Worm (Caenorhabditis elegans) whole organism, late embryonic: ENCODE data around the gene srh-37.

Source experiments
- T23F11.4 ChIP-seq: fragments of 200-800 bp; sonication (Bioruptor generic); optimal IDR thresholded peaks from 2 replicates; lab custom pipeline; 2018; ENCODE audit warnings: mild to moderate bottlenecking, missing genetic modification characterization, missing compliant biosample characterization
- Y22D7AL.16 ChIP-seq: sonication (generic microtip); optimal IDR thresholded peaks from 2 replicates; lab custom pipeline; 2016; ENCODE audit warnings: missing genetic modification characterization, missing compliant biosample characterization
- ceh-18 ChIP-seq: sonication (generic microtip); optimal IDR thresholded peaks from 2 replicates; lab custom pipeline; 2016; ENCODE audit warnings: missing genetic modification characterization, missing compliant biosample characterization
- ceh-19 ChIP-seq: fragments of 200-800 bp; sonication (Bioruptor generic); optimal IDR thresholded peaks from 2 replicates; lab custom pipeline; 2018; ENCODE audit warnings: mild to moderate bottlenecking, missing genetic modification characterization, missing compliant biosample characterization
- ceh-2 ChIP-seq: sonication (generic microtip); optimal IDR thresholded peaks from 2 replicates; lab custom pipeline; 2016; ENCODE audit warnings: missing genotype, missing genetic modification characterization, missing compliant biosample characterization
- ceh-22 ChIP-seq: sonication (generic microtip); optimal IDR thresholded peaks from 2 replicates; lab custom pipeline; 2017; ENCODE audit warnings: missing biosample characterization, missing genetic modification characterization
- ceh-24 ChIP-seq: sonication (generic microtip); optimal IDR thresholded peaks from 2 replicates; lab custom pipeline; 2016; ENCODE audit warnings: mild to moderate bottlenecking, missing genetic modification characterization, missing compliant biosample characterization
- ceh-30 ChIP-seq: fragments of 150-350 bp; optimal IDR thresholded peaks from 2 replicates; lab custom pipeline; 2014; ENCODE audit warnings: missing biosample characterization, missing genetic modification characterization
- ceh-31 ChIP-seq: sonication (generic microtip); optimal IDR thresholded peaks from 2 replicates; lab custom pipeline; 2016; ENCODE audit warnings: missing genetic modification characterization, missing compliant biosample characterization
- ceh-34 ChIP-seq: sonication (generic microtip); optimal IDR thresholded peaks from 2 replicates; lab custom pipeline; 2016; ENCODE audit warnings: mild to moderate bottlenecking, missing genetic modification characterization, missing compliant biosample characterization
- ceh-45 ChIP-seq: fragments of 200-800 bp; sonication (Bioruptor generic); IDR thresholded peaks from 2 replicates; pipeline ENCODE4 v1.3.6; 2022; ENCODE audit warnings: missing genetic modification reagents, missing genetic modification characterization, missing compliant biosample characterization
- ceh-9 ChIP-seq: sonication (generic microtip); optimal IDR thresholded peaks from 2 replicates; lab custom pipeline; 2016; ENCODE audit warnings: mild to moderate bottlenecking, missing genetic modification characterization, inconsistent platforms, missing compliant biosample characterization
- che-1 ChIP-seq: sonication (generic microtip); optimal IDR thresholded peaks from 2 replicates; lab custom pipeline; 2016; ENCODE audit warnings: mild to moderate bottlenecking, missing genetic modification characterization, missing compliant biosample characterization
- dmd-4 ChIP-seq: sonication (generic microtip); optimal IDR thresholded peaks from 2 replicates; lab custom pipeline; 2016; ENCODE audit warnings: borderline replicate concordance, missing genetic modification characterization, missing compliant biosample characterization
- dve-1 ChIP-seq: sonication (generic microtip); optimal IDR thresholded peaks from 2 replicates; lab custom pipeline; 2017; ENCODE audit warnings: antibody characterized with exemption, mild to moderate bottlenecking, missing genetic modification characterization, missing compliant biosample characterization
- elt-2 ChIP-seq: sonication (generic microtip); optimal IDR thresholded peaks from 2 replicates; lab custom pipeline; 2016; ENCODE audit warnings: missing genetic modification reagents, missing genetic modification characterization, missing compliant biosample characterization
- elt-4 ChIP-seq: sonication (generic microtip); optimal IDR thresholded peaks from 2 replicates; lab custom pipeline; 2016; ENCODE audit warnings: missing genetic modification characterization, missing compliant biosample characterization
- ets-4 ChIP-seq: sonication (generic microtip); optimal IDR thresholded peaks from 2 replicates; lab custom pipeline; 2016; ENCODE audit warnings: missing genetic modification characterization, missing compliant biosample characterization
- fkh-10 ChIP-seq: fragments of 150-350 bp; optimal IDR thresholded peaks from 2 replicates; lab custom pipeline; 2014; ENCODE audit warnings: missing biosample characterization, missing genetic modification reagents, missing genetic modification characterization
- hlh-13 ChIP-seq: fragments of 200-800 bp; sonication (Bioruptor generic); optimal IDR thresholded peaks from 2 replicates; lab custom pipeline; 2018; ENCODE audit warnings: mild to moderate bottlenecking, missing genetic modification characterization, missing compliant biosample characterization
- hlh-30 ChIP-seq: sonication (generic microtip); optimal IDR thresholded peaks from 2 replicates; lab custom pipeline; 2017; ENCODE audit warnings: antibody characterized with exemption, missing genetic modification characterization, missing compliant biosample characterization; ENCODE audit not compliant: insufficient read depth
- hlh-6 ChIP-seq: sonication (generic microtip); optimal IDR thresholded peaks from 2 replicates; lab custom pipeline; 2016; ENCODE audit warnings: missing genotype, missing genetic modification characterization, missing compliant biosample characterization
- mec-3 ChIP-seq: sonication (generic microtip); optimal IDR thresholded peaks from 2 replicates; lab custom pipeline; 2016; ENCODE audit warnings: borderline replicate concordance, missing genetic modification characterization, missing compliant biosample characterization
- nfya-1 ChIP-seq: sonication (generic microtip); optimal IDR thresholded peaks from 2 replicates; lab custom pipeline; 2017; ENCODE audit warnings: missing genetic modification characterization, mild to moderate bottlenecking, missing compliant biosample characterization, antibody characterized with exemption, moderate library complexity
- nhr-11 ChIP-seq: fragments of 150-350 bp; optimal IDR thresholded peaks from 2 replicates; lab custom pipeline; 2014; ENCODE audit warnings: missing biosample characterization, missing genetic modification characterization
- pag-3 ChIP-seq: sonication (generic microtip); optimal IDR thresholded peaks from 2 replicates; lab custom pipeline; 2016; ENCODE audit warnings: missing compliant biosample characterization, missing genetic modification characterization, borderline replicate concordance
- pha-2 ChIP-seq: sonication (generic microtip); optimal IDR thresholded peaks from 2 replicates; lab custom pipeline; 2017; ENCODE audit warnings: mild to moderate bottlenecking, missing genetic modification characterization, missing compliant biosample characterization
- pqm-1 ChIP-seq: sonication (generic microtip); optimal IDR thresholded peaks from 2 replicates; lab custom pipeline; 2016; ENCODE audit warnings: missing genetic modification characterization, missing compliant biosample characterization
- pros-1 ChIP-seq: fragments of 150-350 bp; optimal IDR thresholded peaks from 2 replicates; lab custom pipeline; 2014; ENCODE audit warnings: missing biosample characterization, missing genetic modification reagents, missing genetic modification characterization
- ref-2 ChIP-seq: sonication (generic microtip); optimal IDR thresholded peaks from 2 replicates; lab custom pipeline; 2016; ENCODE audit warnings: missing genetic modification characterization, missing compliant biosample characterization
- sox-2 ChIP-seq: fragments of 200-800 bp; sonication (Bioruptor generic); IDR thresholded peaks from 2 replicates; pipeline ENCODE4 v1.3.6; 2022; ENCODE audit warnings: missing genetic modification reagents, missing genetic modification characterization, missing compliant biosample characterization
- sox-4 ChIP-seq: sonication (generic microtip); optimal IDR thresholded peaks from 2 replicates; lab custom pipeline; 2017; ENCODE audit warnings: mild to moderate bottlenecking, missing genetic modification characterization, inconsistent platforms, missing compliant biosample characterization
- syd-9 ChIP-seq: sonication (generic microtip); optimal IDR thresholded peaks from 2 replicates; lab custom pipeline; 2016; ENCODE audit warnings: mild to moderate bottlenecking, missing genetic modification characterization, moderate library complexity, missing compliant biosample characterization
- tbx-7 ChIP-seq: sonication (generic microtip); optimal IDR thresholded peaks from 2 replicates; lab custom pipeline; 2016; ENCODE audit warnings: missing genotype, missing genetic modification characterization, missing compliant biosample characterization
- unc-42 ChIP-seq: sonication (generic microtip); optimal IDR thresholded peaks from 2 replicates; lab custom pipeline; 2016; ENCODE audit warnings: missing genotype, missing genetic modification characterization, missing compliant biosample characterization
- unc-55 ChIP-seq: sonication (generic microtip); optimal IDR thresholded peaks from 2 replicates; lab custom pipeline; 2017; ENCODE audit warnings: missing biosample characterization, missing genetic modification reagents, missing genetic modification characterization
- zip-5 ChIP-seq: sonication (generic microtip); optimal IDR thresholded peaks from 2 replicates; lab custom pipeline; 2016; ENCODE audit warnings: missing genetic modification characterization, missing compliant biosample characterization

The srh-37 gene

ce11 chrV:519445-519844 is 7.1 kb upstream of the srh-37 start, which contains the start of gene nhr-210:
Gene nhr-210, minus strand, starts transcription at chrV:519545.
- TF ChIP-seq pros-1 (tag; lab: Kevin White, UChicago) (no peak), ceh-30 (tag; lab: Kevin White, UChicago) (no peak), unc-42 (tag; lab: Kevin White, UChicago) (no peak), ceh-2 (tag; lab: Kevin White, UChicago) (no peak), ceh-34 (tag; lab: Kevin White, UChicago) (no peak), T23F11.4 (GFP tag; lab: Kevin White, UChicago) (no peak), che-1 (no peak), nfya-1 (tag; lab: Kevin White, UChicago) (no peak)

DNA sequence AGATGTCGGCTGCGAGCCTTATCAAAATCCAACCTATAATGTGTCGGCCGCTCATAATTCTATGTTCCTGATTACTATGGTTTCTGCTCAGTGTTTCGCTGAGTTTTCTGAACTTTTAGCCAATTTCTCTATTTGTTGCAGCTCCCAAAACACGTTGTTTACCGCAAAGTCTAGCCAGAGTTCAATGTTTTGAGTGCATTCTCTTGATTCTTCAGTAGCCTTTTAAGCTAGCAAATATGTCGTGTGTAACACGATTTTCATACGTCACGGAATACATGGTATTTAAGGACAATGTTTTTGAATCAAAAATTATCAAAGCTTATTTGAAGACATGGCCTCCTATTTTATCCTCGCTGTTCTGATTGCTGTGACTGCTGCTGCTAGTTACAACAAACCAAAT is 7.1 kb downstream of the srh-37 start, which contains the start of gene srlf-19:
Gene srlf-19 (plus strand): TSS at position 301 of the 400 bp plus-strand sequence.
- TF ChIP-seq T23F11.4 (GFP tag; lab: Kevin White, UChicago) (no peak), ceh-45 (GFP tag; lab: Robert Waterston, UW) (no peak), ceh-9 (no peak), syd-9 (no peak), ceh-19 (GFP tag; lab: Kevin White, UChicago) (no peak)

DNA sequence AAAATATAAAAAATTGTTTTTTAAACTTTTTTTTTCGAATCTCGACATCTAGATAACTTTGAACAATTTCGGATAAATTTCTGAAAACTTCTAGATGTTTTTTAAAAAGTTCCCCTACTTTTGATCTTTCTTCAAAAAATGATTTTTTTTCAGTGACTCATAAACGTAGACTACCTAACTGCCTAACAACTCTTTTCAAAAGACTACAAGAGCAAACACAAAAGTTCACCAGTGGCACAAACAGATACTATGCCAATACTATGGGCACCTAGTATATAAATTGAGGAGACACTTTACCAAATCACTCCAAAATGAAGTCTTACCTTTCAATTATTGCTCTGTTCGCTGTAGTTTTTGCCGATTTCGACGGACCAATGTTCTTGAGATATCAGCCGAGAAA is 8.6 kb downstream of the srh-37 start, which contains the start of gene srlf-35:
Gene srlf-35 (plus strand): TSS at position 301 of the 400 bp plus-strand sequence.
- TF ChIP-seq tbx-7 (tag; lab: Kevin White, UChicago) = no peak
- no peak for TF ChIP-seq hlh-6 (tag; lab: Kevin White, UChicago)
- TF ChIP-seq ceh-18 = no peak
- TF ChIP-seq ceh-22 (tag; lab: Kevin White, UChicago) = no peak
- no peak for TF ChIP-seq ref-2 (tag; lab: Kevin White, UChicago)
- no peak for TF ChIP-seq dmd-4
- no peak for TF ChIP-seq hlh-30 (tag; lab: Kevin White, UChicago)
- TF ChIP-seq pag-3 = no peak
- no peak for TF ChIP-seq nhr-11 (tag; lab: Kevin White, UChicago)
- no peak for TF ChIP-seq elt-2
- TF ChIP-seq zip-5 (tag; lab: Kevin White, UChicago) = no peak
- TF ChIP-seq fkh-10 (GFP tag; lab: Kevin White, UChicago) = no peak
- no peak for TF ChIP-seq sox-2 (GFP tag; lab: Robert Waterston, UW)
- TF ChIP-seq ceh-34 (tag; lab: Kevin White, UChicago) = no peak
- TF ChIP-seq Y22D7AL.16 (tag; lab: Kevin White, UChicago) = no peak
- TF ChIP-seq unc-55 (GFP tag; lab: Kevin White, UChicago) = no peak
- TF ChIP-seq hlh-13 = no peak

ce11 chrV:502803-503273 is 9.5 kb downstream of the srh-37 start, which contains the start of gene T01G6.10:
Gene T01G6.10, minus strand, starts transcription at chrV:503223.
- TF ChIP-seq pha-2 (no peak), elt-4 (tag; lab: Kevin White, UChicago) (no peak), ceh-9 (no peak), sox-4 (no peak), ceh-24 (no peak), zip-5 (tag; lab: Kevin White, UChicago) (no peak), hlh-30 (tag; lab: Kevin White, UChicago) (no peak), mec-3 (tag; lab: Kevin White, UChicago) (no peak), dve-1 (tag; lab: Kevin White, UChicago) (no peak), T23F11.4 (GFP tag; lab: Kevin White, UChicago) (no peak), sox-2 (GFP tag; lab: Robert Waterston, UW) (no peak), fkh-10 (GFP tag; lab: Kevin White, UChicago) (no peak), pqm-1 (tag; lab: Kevin White, UChicago) (no peak), ets-4 (tag; lab: Kevin White, UChicago) (no peak), ceh-31 (tag; lab: Kevin White, UChicago) (no peak)
